Fruit fly (Drosophila melanogaster) whole organism, prepupa: ENCODE measurements around the gene fbl.

Source experiments
- CG10631 ChIP-seq: fragments of 200-800 bp; sonication (Bioruptor generic); optimal IDR thresholded peaks from 2 replicates; lab custom pipeline; 2016; ENCODE audit warnings: missing biosample characterization, missing genetic modification characterization
- CG10669 ChIP-seq: fragments of 200-800 bp; sonication (Bioruptor generic); optimal IDR thresholded peaks from 3 replicates; lab custom pipeline; 2018; ENCODE audit warnings: missing biosample characterization, mild to moderate bottlenecking, missing genetic modification characterization, moderate library complexity
- CG11294 ChIP-seq: fragments of 200-800 bp; sonication (Bioruptor generic); IDR thresholded peaks from 2 replicates; pipeline ENCODE4 v1.3.6; 2022; ENCODE audit warnings: missing biosample characterization, missing genetic modification characterization
- CG11902 ChIP-seq: fragments of 200-800 bp; sonication (Bioruptor generic); optimal IDR thresholded peaks from 3 replicates; lab custom pipeline; 2016; ENCODE audit warnings: missing biosample characterization, missing genetic modification characterization
- CG15336 ChIP-seq: fragments of 200-800 bp; sonication (Bioruptor generic); IDR thresholded peaks from 2 replicates; pipeline ENCODE4 v1.3.6; 2022; ENCODE audit warnings: missing biosample characterization, missing genetic modification characterization
- CG1621 ChIP-seq: fragments of 200-800 bp; sonication (Bioruptor generic); optimal IDR thresholded peaks from 3 replicates; lab custom pipeline; 2018; ENCODE audit warnings: missing biosample characterization, mild to moderate bottlenecking, missing genetic modification characterization
- CG16779 ChIP-seq: fragments of 200-800 bp; sonication (Bioruptor generic); optimal IDR thresholded peaks from 3 replicates; lab custom pipeline; 2017; ENCODE audit warnings: missing biosample characterization, mild to moderate bottlenecking, missing genetic modification characterization
- CG3032 ChIP-seq: fragments of 200-800 bp; optimal IDR thresholded peaks from 2 replicates; lab custom pipeline; 2019; ENCODE audit warnings: missing biosample characterization, mild to moderate bottlenecking, missing genetic modification characterization, moderate library complexity
- CG31627 ChIP-seq: fragments of 200-800 bp; sonication (Bioruptor generic); optimal IDR thresholded peaks from 3 replicates; lab custom pipeline; 2016; ENCODE audit warnings: missing biosample characterization, missing genetic modification characterization
- CG32006 ChIP-seq: fragments of 200-800 bp; sonication (Bioruptor generic); optimal IDR thresholded peaks from 3 replicates; lab custom pipeline; 2017; ENCODE audit warnings: missing biosample characterization, mild to moderate bottlenecking, missing genetic modification characterization
- CG34406 ChIP-seq: fragments of 200-800 bp; sonication (Bioruptor generic); optimal IDR thresholded peaks from 3 replicates; lab custom pipeline; 2016; ENCODE audit warnings: missing biosample characterization, missing genetic modification characterization
- CG3919 ChIP-seq: fragments of 200-800 bp; sonication (Bioruptor generic); optimal IDR thresholded peaks from 3 replicates; lab custom pipeline; 2016; ENCODE audit warnings: missing biosample characterization, missing genetic modification characterization
- CG6163 ChIP-seq: fragments of 200-800 bp; sonication (Bioruptor generic); IDR thresholded peaks from 3 replicates; pipeline ENCODE4 v1.3.6; 2022; ENCODE audit warnings: missing biosample characterization, missing genetic modification characterization
- CG6276 ChIP-seq: fragments of 200-800 bp; sonication (Bioruptor generic); optimal IDR thresholded peaks from 2 replicates; lab custom pipeline; 2017; ENCODE audit warnings: missing biosample characterization, mild to moderate bottlenecking, missing genetic modification characterization
- CG6792 ChIP-seq: fragments of 200-800 bp; sonication (Bioruptor generic); optimal IDR thresholded peaks from 3 replicates; lab custom pipeline; 2016; ENCODE audit warnings: missing biosample characterization, missing genetic modification characterization
- CG6854 ChIP-seq: fragments of 200-800 bp; sonication (Bioruptor generic); optimal IDR thresholded peaks from 2 replicates; lab custom pipeline; 2017; ENCODE audit warnings: missing biosample characterization, mild to moderate bottlenecking, missing genetic modification characterization
- CG7368 ChIP-seq: fragments of 200-800 bp; sonication (Bioruptor generic); optimal IDR thresholded peaks from 3 replicates; lab custom pipeline; 2016; ENCODE audit warnings: missing biosample characterization, missing genetic modification characterization
- CG8119 ChIP-seq: fragments of 200-800 bp; sonication (Bioruptor generic); IDR thresholded peaks from 3 replicates; pipeline ENCODE4 v1.3.6; 2022; ENCODE audit warnings: missing biosample characterization, missing genetic modification characterization
- CG8319 ChIP-seq: fragments of 200-800 bp; sonication (Bioruptor generic); optimal IDR thresholded peaks from 3 replicates; lab custom pipeline; 2016; ENCODE audit warnings: missing biosample characterization, missing genetic modification characterization
- CG9139 ChIP-seq: fragments of 200-800 bp; sonication (Bioruptor generic); optimal IDR thresholded peaks from 3 replicates; lab custom pipeline; 2017; ENCODE audit warnings: missing biosample characterization, mild to moderate bottlenecking, missing genetic modification characterization
- Eip75B ChIP-seq: fragments of 200-800 bp; sonication (Bioruptor generic); optimal IDR thresholded peaks from 3 replicates; lab custom pipeline; 2016; ENCODE audit warnings: missing biosample characterization, missing genetic modification characterization
- Eip78C ChIP-seq: fragments of 200-800 bp; sonication (Bioruptor generic); peaks from one replicate; lab custom pipeline; 2016; ENCODE audit warnings: missing biosample characterization, missing genetic modification characterization
- Ets21C ChIP-seq: fragments of 200-800 bp; sonication (Bioruptor generic); optimal IDR thresholded peaks from 3 replicates; lab custom pipeline; 2016; ENCODE audit warnings: missing biosample characterization, missing genetic modification characterization
- Ets96B ChIP-seq: fragments of 200-800 bp; optimal IDR thresholded peaks from 2 replicates; lab custom pipeline; 2019; ENCODE audit warnings: missing biosample characterization, mild to moderate bottlenecking, missing genetic modification characterization, moderate library complexity
- Gug ChIP-seq: fragments of 200-800 bp; sonication (Bioruptor generic); IDR thresholded peaks from 2 replicates; pipeline ENCODE4 v1.3.6; 2022; ENCODE audit warnings: missing biosample characterization, missing genetic modification characterization
- Hr39 ChIP-seq: fragments of 200-800 bp; sonication (Bioruptor generic); optimal IDR thresholded peaks from 2 replicates; lab custom pipeline; 2016; ENCODE audit warnings: missing biosample characterization, missing genetic modification characterization
- Hr4 ChIP-seq: fragments of 200-800 bp; sonication (Bioruptor generic); optimal IDR thresholded peaks from 3 replicates; lab custom pipeline; 2016; ENCODE audit warnings: missing biosample characterization, missing genetic modification characterization
- Lpt ChIP-seq: fragments of 200-800 bp; sonication (Bioruptor generic); optimal IDR thresholded peaks from 3 replicates; lab custom pipeline; 2016; ENCODE audit warnings: missing biosample characterization, missing genetic modification characterization
- Met ChIP-seq: fragments of 200-800 bp; sonication (Bioruptor generic); optimal IDR thresholded peaks from 3 replicates; lab custom pipeline; 2016; ENCODE audit warnings: missing biosample characterization, missing genetic modification characterization
- OdsH ChIP-seq: fragments of 200-800 bp; sonication (Bioruptor generic); optimal IDR thresholded peaks from 3 replicates; lab custom pipeline; 2016; ENCODE audit warnings: missing biosample characterization, missing genetic modification characterization
- Smox ChIP-seq: fragments of 200-800 bp; sonication (Bioruptor generic); optimal IDR thresholded peaks from 3 replicates; lab custom pipeline; 2016; ENCODE audit warnings: missing biosample characterization, missing genetic modification characterization
- Sox102F ChIP-seq: fragments of 200-800 bp; sonication (Bioruptor generic); optimal IDR thresholded peaks from 2 replicates; lab custom pipeline; 2016; ENCODE audit warnings: missing biosample characterization, mild to moderate bottlenecking, missing genetic modification characterization
- Sox14 ChIP-seq: fragments of 200-800 bp; sonication (Bioruptor generic); optimal IDR thresholded peaks from 3 replicates; lab custom pipeline; 2016; ENCODE audit warnings: missing biosample characterization, missing genetic modification characterization
- acj6 ChIP-seq: fragments of 200-800 bp; sonication (Bioruptor generic); optimal IDR thresholded peaks from 3 replicates; lab custom pipeline; 2016; ENCODE audit warnings: missing biosample characterization, missing genetic modification characterization
- cyc ChIP-seq: fragments of 200-800 bp; sonication (Bioruptor generic); optimal IDR thresholded peaks from 3 replicates; lab custom pipeline; 2016; ENCODE audit warnings: missing biosample characterization, missing genetic modification characterization
- dsx ChIP-seq: fragments of 200-800 bp; optimal IDR thresholded peaks from 3 replicates; lab custom pipeline; 2019; ENCODE audit warnings: missing biosample characterization, mild to moderate bottlenecking, missing genetic modification characterization, moderate library complexity; ENCODE audit not compliant: poor library complexity, severe bottlenecking
- fkh ChIP-seq: fragments of 200-800 bp; sonication (Bioruptor generic); optimal IDR thresholded peaks from 3 replicates; lab custom pipeline; 2017; ENCODE audit warnings: missing biosample characterization, mild to moderate bottlenecking, missing genetic modification characterization, moderate library complexity
- lz ChIP-seq: fragments of 200-800 bp; sonication (Bioruptor generic); optimal IDR thresholded peaks from 3 replicates; lab custom pipeline; 2016; ENCODE audit warnings: missing biosample characterization, missing genetic modification characterization
- net ChIP-seq: fragments of 200-800 bp; sonication (Bioruptor generic); optimal IDR thresholded peaks from 3 replicates; lab custom pipeline; 2016; ENCODE audit warnings: missing biosample characterization, missing genetic modification characterization
- spab ChIP-seq: fragments of 200-800 bp; sonication (Bioruptor generic); optimal IDR thresholded peaks from 2 replicates; lab custom pipeline; 2017; ENCODE audit warnings: missing biosample characterization, mild to moderate bottlenecking, missing genetic modification characterization, missing genetic modification reagents
- svp ChIP-seq: fragments of 200-800 bp; sonication (Bioruptor generic); peaks from one replicate; lab custom pipeline; 2016; ENCODE audit warnings: missing biosample characterization, missing genetic modification characterization
- vri ChIP-seq: fragments of 200-800 bp; sonication (Bioruptor generic); optimal IDR thresholded peaks from 3 replicates; lab custom pipeline; 2016; ENCODE audit warnings: missing biosample characterization, mild to moderate bottlenecking, missing genetic modification characterization

fbl gene

DNA sequence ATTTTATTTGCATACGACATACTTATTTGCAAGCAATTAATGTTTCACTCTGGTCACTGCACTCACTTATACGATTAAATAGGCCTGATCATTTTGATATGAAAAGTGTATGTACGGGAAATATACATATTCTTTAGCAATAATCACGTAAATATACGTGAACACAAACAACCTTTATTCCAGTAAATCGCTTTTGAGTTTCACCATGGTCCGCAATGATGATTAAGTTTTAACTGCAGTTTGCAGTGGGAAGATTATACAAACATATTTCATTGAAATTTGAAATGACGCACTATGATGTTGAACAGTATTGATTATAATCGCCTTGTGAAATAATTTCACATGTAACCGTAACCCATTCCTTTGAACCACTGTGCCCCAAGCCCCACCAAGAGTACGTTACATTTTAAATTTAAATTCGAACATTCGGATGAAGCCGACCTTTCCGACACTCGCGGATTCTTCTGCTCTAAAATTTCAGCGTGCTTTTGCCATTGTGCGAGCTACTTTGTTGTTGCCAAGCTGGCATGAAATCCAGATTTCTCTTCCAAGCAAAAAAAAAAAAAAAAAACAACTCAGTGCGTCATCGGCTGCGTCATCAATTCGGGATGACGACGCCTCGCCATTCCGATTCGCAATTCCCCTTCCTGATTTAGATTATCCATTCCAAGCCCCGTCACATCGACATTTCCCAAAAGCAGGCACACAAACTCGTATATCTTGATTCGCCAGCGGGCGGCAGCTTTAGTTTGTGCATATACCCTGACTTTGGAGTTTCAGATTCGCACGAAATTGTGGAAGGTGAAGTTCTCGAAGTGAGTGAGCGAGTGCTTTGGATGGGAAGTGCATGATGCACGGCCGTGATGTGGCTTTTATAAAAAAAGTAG lies 19.5 kb downstream of the fbl start (continued):
- TF ChIP-seq Gug (no peak), Ets21C (peak; percentile 74), CG8319 (GFP tag; lab: Kevin White, UChicago) (peak; percentile 33), CG31627 (peak; percentile 83), lz (peak; percentile 75), CG16779 (tag; lab: Kevin White, UChicago) (peak; percentile 40), Met (GFP tag; lab: Kevin White, UChicago) (peak; percentile 82), CG15336 (GFP tag; lab: Robert Waterston, UW) (no peak; the same call in 1 of the 2 replicates), CG1621 (tag; lab: Kevin White, UChicago) (no peak), Hr39 (GFP tag; lab: Kevin White, UChicago) (peak; percentile 81), CG10631 (GFP tag; lab: Kevin White, UChicago) (peak; percentile 70), Smox (GFP tag; lab: Kevin White, UChicago) (peak; percentile 58), spab (GFP tag; lab: Kevin White, UChicago) (peak; percentile 62), CG11902 (GFP tag; lab: Kevin White, UChicago) (peak; percentile 67), CG6276 (GFP tag; lab: Kevin White, UChicago) (peak; percentile 5), CG3032 (peak; percentile 67), CG6163 (peak; percentile 42; the same call in 2 of the 3 replicates), Lpt (GFP tag; lab: Kevin White, UChicago) (no peak)

DNA sequence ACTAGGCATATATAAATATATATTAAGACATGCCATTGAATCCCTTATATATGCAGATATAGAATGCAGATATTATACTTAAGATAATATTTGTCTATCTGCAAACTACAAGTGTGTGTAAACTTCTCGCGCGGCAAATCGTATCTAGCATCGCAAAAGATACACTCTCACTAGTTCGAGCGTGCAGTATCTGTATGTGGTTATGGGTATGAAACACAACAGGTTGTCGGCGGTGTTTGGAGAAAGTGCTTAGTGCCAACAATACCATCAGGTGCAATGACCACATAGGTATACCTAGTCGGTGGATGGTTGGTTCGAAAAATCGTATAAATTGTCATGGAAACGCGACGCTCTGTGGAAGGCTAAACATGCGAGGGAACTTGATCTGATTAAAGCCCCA lies 20.3 kb downstream of the fbl start:
- TF ChIP-seq CG6163: no peak
- TF ChIP-seq CG3032: no peak
- no peak for TF ChIP-seq dsx (GFP tag; lab: Kevin White, UChicago)
- TF ChIP-seq svp (GFP tag; lab: Kevin White, UChicago): peak; percentile 4
- peak; percentile 5 for TF ChIP-seq Eip78C

DNA sequence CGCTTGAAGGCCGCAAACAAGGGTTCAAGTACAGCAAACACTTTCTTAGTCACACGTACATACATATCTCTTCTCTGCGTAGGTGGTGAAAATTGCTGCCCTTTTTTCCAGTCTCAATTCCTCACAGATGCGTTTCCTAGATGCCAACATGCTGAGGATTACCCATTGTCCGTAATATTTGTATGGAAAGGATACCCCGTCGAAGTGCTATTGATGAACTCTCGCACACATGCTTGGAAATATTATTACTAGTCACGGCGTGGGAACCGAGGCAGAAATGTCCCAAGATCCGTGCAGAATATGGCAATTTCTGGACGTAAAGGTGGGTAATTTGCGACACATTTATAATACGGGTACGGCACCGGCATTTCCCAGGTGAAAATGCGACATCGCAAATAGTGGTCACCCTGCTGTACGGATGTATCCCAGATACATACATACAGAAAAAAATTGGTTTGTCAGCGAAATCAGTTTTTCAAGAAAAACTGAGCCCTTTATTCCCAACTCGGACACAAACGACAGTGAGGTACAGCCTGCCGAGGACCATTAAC lies 21.2 kb downstream of the fbl start:
- TF ChIP-seq svp (GFP tag; lab: Kevin White, UChicago) (no peak), Gug (no peak), acj6 (GFP tag; lab: Kevin White, UChicago) (no peak), CG6792 (GFP tag; lab: Kevin White, UChicago) (no peak), CG9139 (no peak), CG11294 (GFP tag; lab: Robert Waterston, UW) (no peak), CG6276 (GFP tag; lab: Kevin White, UChicago) (no peak), Ets96B (no peak), CG10669 (GFP tag; lab: Kevin White, UChicago) (no peak), Eip78C (no peak), CG1621 (tag; lab: Kevin White, UChicago) (no peak), CG34406 (no peak), net (no peak), Sox102F (GFP tag; lab: Kevin White, UChicago) (no peak)
- TF ChIP-seq, all 60 proteins: peak for 0

DNA sequence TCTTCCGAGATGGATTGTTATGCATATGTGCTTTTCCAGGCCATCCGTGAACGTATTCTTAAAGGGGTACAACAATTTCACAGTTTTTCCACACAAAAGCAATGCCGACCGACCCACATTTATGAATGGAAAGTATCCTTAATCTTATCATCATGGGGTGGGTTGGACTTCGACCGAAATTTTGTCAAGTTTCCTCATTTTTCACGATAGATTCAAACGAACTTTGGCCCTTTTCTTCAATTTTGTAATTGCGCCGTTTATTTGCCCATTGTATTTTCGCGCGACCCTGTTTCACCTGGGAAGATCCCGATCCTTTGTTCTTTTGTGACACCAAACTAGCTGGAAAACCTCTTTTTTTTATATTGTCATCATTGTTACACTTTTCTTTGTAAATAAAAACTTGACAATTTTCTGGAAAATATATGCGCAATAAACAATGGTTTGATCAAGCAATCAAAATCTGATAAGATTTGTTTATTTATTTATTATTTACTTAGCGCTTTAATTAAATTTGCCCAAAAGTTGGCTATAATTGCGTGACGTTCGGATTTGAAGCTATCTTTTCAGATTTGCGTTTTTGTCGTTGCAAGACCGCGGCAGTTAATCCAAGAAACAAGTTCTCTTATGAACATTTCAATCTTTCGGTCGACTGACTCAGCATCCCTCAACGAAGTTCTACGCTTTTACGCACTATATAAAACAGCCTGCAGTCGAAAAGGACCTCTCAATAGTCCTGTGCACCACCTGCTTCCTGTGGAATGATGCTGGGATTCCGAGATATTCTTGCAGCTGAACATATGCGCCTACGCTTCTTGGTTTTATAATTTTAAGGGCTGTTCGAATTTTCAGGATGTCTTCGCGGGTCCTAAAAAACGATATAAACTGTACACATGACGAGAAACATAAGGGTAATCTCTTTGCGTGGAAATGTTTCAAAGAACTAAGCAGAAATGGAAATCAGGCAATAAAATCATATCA lies 22.0 kb downstream of the fbl start:
- TF ChIP-seq Hr4 (GFP tag; lab: Kevin White, UChicago): no peak
- TF ChIP-seq CG32006 (GFP tag; lab: Kevin White, UChicago): no peak
- TF ChIP-seq CG8119 (GFP tag; lab: Robert Waterston, UW): no peak
- no peak for TF ChIP-seq vri (GFP tag; lab: Kevin White, UChicago)
- TF ChIP-seq Ets21C: no peak
- no peak for TF ChIP-seq CG7368 (GFP tag; lab: Kevin White, UChicago)
- TF ChIP-seq spab (GFP tag; lab: Kevin White, UChicago): no peak
- peak; percentile 34 for TF ChIP-seq Sox14 (GFP tag; lab: Kevin White, UChicago)
- no peak for TF ChIP-seq acj6 (GFP tag; lab: Kevin White, UChicago)
- peak; percentile 8 for TF ChIP-seq Met (GFP tag; lab: Kevin White, UChicago)
- no peak for TF ChIP-seq Sox102F (GFP tag; lab: Kevin White, UChicago)
- no peak for TF ChIP-seq CG6854
- no peak for TF ChIP-seq OdsH (GFP tag; lab: Kevin White, UChicago)
- TF ChIP-seq cyc (GFP tag; lab: Kevin White, UChicago): no peak
- TF ChIP-seq CG3919 (GFP tag; lab: Kevin White, UChicago): no peak
- TF ChIP-seq Eip78C: peak; percentile 55
- TF ChIP-seq fkh (GFP tag; lab: Kevin White, UChicago): peak; percentile 97
- no peak for TF ChIP-seq Eip75B (GFP tag; lab: Kevin White, UChicago)
